Fruit fly (Drosophila melanogaster) whole organism, prepupa: Measurements from ENCODE around the gene fz3.

Source experiments
- CG11294 ChIP-seq: fragments of 200-800 bp; sonication (Bioruptor generic); IDR thresholded peaks from 2 replicates; pipeline ENCODE4 v1.3.6; 2022; ENCODE audit warnings: missing biosample characterization, missing genetic modification characterization
- CG3032 ChIP-seq: fragments of 200-800 bp; optimal IDR thresholded peaks from 2 replicates; lab custom pipeline; 2019; ENCODE audit warnings: missing biosample characterization, mild to moderate bottlenecking, missing genetic modification characterization, moderate library complexity
- CG6163 ChIP-seq: fragments of 200-800 bp; sonication (Bioruptor generic); IDR thresholded peaks from 3 replicates; pipeline ENCODE4 v1.3.6; 2022; ENCODE audit warnings: missing biosample characterization, missing genetic modification characterization
- CG6792 ChIP-seq: fragments of 200-800 bp; sonication (Bioruptor generic); optimal IDR thresholded peaks from 3 replicates; lab custom pipeline; 2016; ENCODE audit warnings: missing biosample characterization, missing genetic modification characterization
- CG6808 ChIP-seq: fragments of 200-800 bp; sonication (Bioruptor generic); optimal IDR thresholded peaks from 3 replicates; lab custom pipeline; 2017; ENCODE audit warnings: missing biosample characterization, missing genetic modification characterization, mild to moderate bottlenecking, moderate library complexity, missing genetic modification reagents
- CG6854 ChIP-seq: fragments of 200-800 bp; sonication (Bioruptor generic); optimal IDR thresholded peaks from 2 replicates; lab custom pipeline; 2017; ENCODE audit warnings: missing biosample characterization, mild to moderate bottlenecking, missing genetic modification characterization
- Lpt ChIP-seq: fragments of 200-800 bp; sonication (Bioruptor generic); optimal IDR thresholded peaks from 3 replicates; lab custom pipeline; 2016; ENCODE audit warnings: missing biosample characterization, missing genetic modification characterization
- Sox102F ChIP-seq: fragments of 200-800 bp; sonication (Bioruptor generic); optimal IDR thresholded peaks from 2 replicates; lab custom pipeline; 2016; ENCODE audit warnings: missing biosample characterization, mild to moderate bottlenecking, missing genetic modification characterization
- fd59A ChIP-seq: fragments of 200-800 bp; sonication (Bioruptor generic); optimal IDR thresholded peaks from 2 replicates; lab custom pipeline; 2017; ENCODE audit warnings: missing biosample characterization, mild to moderate bottlenecking, missing genetic modification characterization, missing genetic modification reagents
- lz ChIP-seq: fragments of 200-800 bp; sonication (Bioruptor generic); optimal IDR thresholded peaks from 3 replicates; lab custom pipeline; 2016; ENCODE audit warnings: missing biosample characterization, missing genetic modification characterization
- vri ChIP-seq: fragments of 200-800 bp; sonication (Bioruptor generic); optimal IDR thresholded peaks from 3 replicates; lab custom pipeline; 2016; ENCODE audit warnings: missing biosample characterization, mild to moderate bottlenecking, missing genetic modification characterization

dm6 chrX:775184-775583 is 5.4 kb downstream of the fz3 start:
- peak; percentile 81 for TF ChIP-seq Sox102F (GFP tag; lab: Kevin White, UChicago)
- peak; percentile 26 for TF ChIP-seq CG6854
- peak; percentile 57 for TF ChIP-seq Lpt
- TF ChIP-seq CG6792 (GFP tag; lab: Kevin White, UChicago) = peak; percentile 79
- peak; percentile 82 for TF ChIP-seq CG6163 (GFP tag; lab: Robert Waterston, UW)
- peak; percentile 30; the same call in 1 of the 2 replicates for TF ChIP-seq CG11294
- TF ChIP-seq CG3032 (tag; lab: Kevin White, UChicago) = peak; percentile 76
- peak; percentile 76 for TF ChIP-seq CG6808 (GFP tag; lab: Kevin White, UChicago)
- peak; percentile 79 for TF ChIP-seq lz (GFP tag; lab: Kevin White, UChicago)
- TF ChIP-seq fd59A (GFP tag; lab: Kevin White, UChicago) = peak; percentile 65
- TF ChIP-seq vri (GFP tag; lab: Kevin White, UChicago) = peak; percentile 72
